Fruit fly (Drosophila melanogaster): ENCODE data around the gene CG4546.

CG4546 gene

DNA sequence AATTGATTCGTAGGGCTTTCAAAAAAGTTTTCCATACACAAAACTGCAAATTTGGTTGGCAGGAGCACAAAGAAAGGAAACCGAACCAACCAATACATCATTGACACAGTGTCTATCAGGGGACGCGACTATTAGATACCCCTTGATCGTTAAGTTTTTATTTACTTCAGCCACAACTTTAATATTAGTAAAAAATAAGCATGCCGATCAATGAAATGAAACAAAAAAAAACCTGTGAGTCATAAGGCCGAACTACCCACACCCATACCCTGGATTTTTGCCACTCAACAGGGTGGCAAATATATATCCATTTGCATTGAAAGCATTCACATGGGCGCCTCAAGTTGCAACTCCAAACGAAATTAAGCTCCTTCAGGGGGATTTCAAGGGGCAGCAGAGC, 30.1 kb upstream of the CG4546 start (continued):
- TF ChIP-seq danr (GFP tag; IDR thresholded peaks at IDR 0.05) (no peak), bab2 (GFP tag; optimal IDR thresholded peaks at IDR 0.05) (no peak), dan (GFP tag; IDR thresholded peaks at IDR 0.05) (peak; percentile 21; the same call in 1 of the 2 replicates), prd (optimal IDR thresholded peaks at IDR 0.05) (no peak), prd (GFP tag; IDR thresholded peaks at IDR 0.05) (peak; percentile 76; the same call in 2 of the 3 replicates), pho (GFP tag; optimal IDR thresholded peaks at IDR 0.05) (no peak), sens (GFP tag) (peak; percentile 60), otp (GFP tag; IDR thresholded peaks at IDR 0.05) (no peak), CG12942 (GFP tag; optimal IDR thresholded peaks at IDR 0.05) (no peak), h (optimal IDR thresholded peaks at IDR 0.05) (no peak), wek (GFP tag; optimal IDR thresholded peaks at IDR 0.05) (no peak), D19A (tag; optimal IDR thresholded peaks at IDR 0.05) (no peak), mam (GFP tag; optimal IDR thresholded peaks at IDR 0.05) (no peak), CG10565 (GFP tag; optimal IDR thresholded peaks at IDR 0.05) (no peak), tio (GFP tag; optimal IDR thresholded peaks at IDR 0.05) (no peak), CG12299 (tag; optimal IDR thresholded peaks at IDR 0.05) (no peak), Bdp1 (GFP tag; optimal IDR thresholded peaks at IDR 0.05) (no peak), sima (GFP tag; optimal IDR thresholded peaks at IDR 0.05) (no peak), nerfin-2 (GFP tag; IDR thresholded peaks at IDR 0.05; ENCODE audit: partially characterized antibody) (no peak), CG12744 (GFP tag; optimal IDR thresholded peaks at IDR 0.05) (no peak), CG8290 (GFP tag; optimal IDR thresholded peaks at IDR 0.05) (no peak), CG8290 (tag; optimal IDR thresholded peaks at IDR 0.05) (no peak), fd96Cb (tag; optimal IDR thresholded peaks at IDR 0.05) (peak; percentile 9), CG11398 (GFP tag; optimal IDR thresholded peaks at IDR 0.05) (no peak), br (optimal IDR thresholded peaks at IDR 0.05) (no peak), gsb-n (tag; optimal IDR thresholded peaks at IDR 0.05) (no peak), Dad (GFP tag; optimal IDR thresholded peaks at IDR 0.05) (no peak), CG18262 (tag; optimal IDR thresholded peaks at IDR 0.05) (no peak), disco-r (GFP tag; optimal IDR thresholded peaks at IDR 0.05) (no peak), Lpt (GFP tag; optimal IDR thresholded peaks at IDR 0.05) (no peak), cato (GFP tag; optimal IDR thresholded peaks at IDR 0.05; ENCODE audit: borderline replicate concordance) (no peak), Gsc (GFP tag; IDR thresholded peaks at IDR 0.05) (no peak), abd-A (tag; optimal IDR thresholded peaks at IDR 0.05) (no peak), gfzf (GFP tag; optimal IDR thresholded peaks at IDR 0.05) (no peak), dpn (GFP tag; optimal IDR thresholded peaks at IDR 0.05) (peak in 1 of 2 experiments; percentile 2), nerfin-1 (tag; optimal IDR thresholded peaks at IDR 0.05) (no peak), sqz (GFP tag; optimal IDR thresholded peaks at IDR 0.05) (no peak), ash1 (GFP tag; optimal IDR thresholded peaks at IDR 0.05) (no peak), Six4 (GFP tag; optimal IDR thresholded peaks at IDR 0.05) (no peak), HLHmδ (GFP tag; optimal IDR thresholded peaks at IDR 0.05) (no peak), dimm (GFP tag; IDR thresholded peaks at IDR 0.05) (no peak), onecut (GFP tag; IDR thresholded peaks at IDR 0.05) (no peak), Doc2 (GFP tag; IDR thresholded peaks at IDR 0.05) (no peak), Myb (GFP tag; optimal IDR thresholded peaks at IDR 0.05) (no peak), jing (GFP tag; optimal IDR thresholded peaks at IDR 0.05) (no peak), Dll (GFP tag; IDR thresholded peaks at IDR 0.05; ENCODE audit: partially characterized antibody) (no peak), Meics (GFP tag; optimal IDR thresholded peaks at IDR 0.05) (no peak), Taf1 (GFP tag; IDR thresholded peaks at IDR 0.05) (no peak), CG12104 (GFP tag; optimal IDR thresholded peaks at IDR 0.05) (no peak), sc (optimal IDR thresholded peaks at IDR 0.05) (no peak), sc (GFP tag; optimal IDR thresholded peaks at IDR 0.05) (no peak), Sox102F (GFP tag; optimal IDR thresholded peaks at IDR 0.05) (peak; percentile 47), Ada2b (GFP tag; IDR thresholded peaks at IDR 0.05) (0 out of 2 replicates have a peak, but pooled peaks have one; percentile 20), HLH4C (GFP tag; IDR thresholded peaks at IDR 0.05; ENCODE audit: partially characterized antibody) (no peak)
